Worm (Caenorhabditis elegans): ENCODE results near the gene T04H1.5.
A peak's percentile ranks its signal among the peaks of the same experiment; 100 is the strongest.

T04H1.5 gene

ce11 chrV:12300166-12300565 lies 49.0 kb downstream of the T04H1.5 start:
- TF ChIP-seq nhr-77 (tag; optimal IDR thresholded peaks at IDR 0.05) (no peak), nhr-237 (tag; optimal IDR thresholded peaks at IDR 0.05) (no peak), skn-1 (tag; optimal IDR thresholded peaks at IDR 0.05) (no peak), hmg-11 (tag; optimal IDR thresholded peaks at IDR 0.05) (no peak), jun-1 (tag; optimal IDR thresholded peaks at IDR 0.05) (peak; percentile 62), pha-4 (tag; optimal IDR thresholded peaks at IDR 0.05) (peak; percentile 91), ama-1 (optimal IDR thresholded peaks at IDR 0.05) (peak; percentile 55), nfya-1 (tag; optimal IDR thresholded peaks at IDR 0.05; ENCODE audit: insufficient read depth) (peak; percentile 50), elt-3 (tag; optimal IDR thresholded peaks at IDR 0.05) (peak in 1 of 3 experiments; percentile 56), ceh-82 (tag; optimal IDR thresholded peaks at IDR 0.05) (no peak), mdl-1 (tag; optimal IDR thresholded peaks at IDR 0.05) (peak; percentile 25), nhr-23 (tag; optimal IDR thresholded peaks at IDR 0.05) (peak; percentile 81), egl-5 (tag; optimal IDR thresholded peaks at IDR 0.05) (no peak), ceh-16 (tag; optimal IDR thresholded peaks at IDR 0.05) (no peak), fkh-10 (GFP tag; optimal IDR thresholded peaks at IDR 0.05) (no peak), ztf-4 (tag; optimal IDR thresholded peaks at IDR 0.05) (peak; percentile 47), R02D3.7 (tag; optimal IDR thresholded peaks at IDR 0.05) (peak; percentile 17), elt-1 (tag; optimal IDR thresholded peaks at IDR 0.05) (peak; percentile 43), snpc-4 (tag; optimal IDR thresholded peaks at IDR 0.05) (peak; percentile 33), elt-2 (tag; optimal IDR thresholded peaks at IDR 0.05) (peak; percentile 74), nhr-12 (tag; optimal IDR thresholded peaks at IDR 0.05) (no peak), lin-39 (tag; optimal IDR thresholded peaks at IDR 0.05) (no peak), ceh-9 (tag; optimal IDR thresholded peaks at IDR 0.05) (no peak), egl-27 (tag; optimal IDR thresholded peaks at IDR 0.05) (peak; percentile 42), fkh-2 (tag; optimal IDR thresholded peaks at IDR 0.05) (no peak), fos-1 (tag; optimal IDR thresholded peaks at IDR 0.05) (no peak), nhr-76 (tag; optimal IDR thresholded peaks at IDR 0.05) (no peak), ZK546.5 (tag; optimal IDR thresholded peaks at IDR 0.05) (no peak), ceh-28 (tag; optimal IDR thresholded peaks at IDR 0.05) (peak; percentile 58), zag-1 (tag; optimal IDR thresholded peaks at IDR 0.05) (no peak), nhr-43 (tag; optimal IDR thresholded peaks at IDR 0.05; ENCODE audit: poor library complexity, severe bottlenecking) (peak; percentile 20), unc-62 (GFP tag; optimal IDR thresholded peaks at IDR 0.05) (peak; percentile 58), nhr-25 (tag; optimal IDR thresholded peaks at IDR 0.05) (peak; percentile 94), nhr-67 (tag; optimal IDR thresholded peaks at IDR 0.05) (no peak), nhr-11 (tag; optimal IDR thresholded peaks at IDR 0.05) (no peak), pqm-1 (tag; optimal IDR thresholded peaks at IDR 0.05) (peak; percentile 45), tbx-2 (tag; optimal IDR thresholded peaks at IDR 0.05) (no peak), lsy-12 (tag; optimal IDR thresholded peaks at IDR 0.05) (peak; percentile 2), mml-1 (tag; optimal IDR thresholded peaks at IDR 0.05) (no peak), eor-1 (tag; optimal IDR thresholded peaks at IDR 0.05) (no peak), ztf-11 (tag; optimal IDR thresholded peaks at IDR 0.05) (no peak), nhr-28 (tag; optimal IDR thresholded peaks at IDR 0.05) (no peak), aly-2 (tag; optimal IDR thresholded peaks at IDR 0.05) (no peak), unc-39 (tag; optimal IDR thresholded peaks at IDR 0.05) (no peak), daf-12 (tag; optimal IDR thresholded peaks at IDR 0.05) (no peak), sea-2 (GFP tag; optimal IDR thresholded peaks at IDR 0.05) (no peak), lin-15B (tag; optimal IDR thresholded peaks at IDR 0.05) (no peak)
